Fruit fly (Drosophila melanogaster): ENCODE measurements around the gene CG15892.

Gene CG15892

DNA sequence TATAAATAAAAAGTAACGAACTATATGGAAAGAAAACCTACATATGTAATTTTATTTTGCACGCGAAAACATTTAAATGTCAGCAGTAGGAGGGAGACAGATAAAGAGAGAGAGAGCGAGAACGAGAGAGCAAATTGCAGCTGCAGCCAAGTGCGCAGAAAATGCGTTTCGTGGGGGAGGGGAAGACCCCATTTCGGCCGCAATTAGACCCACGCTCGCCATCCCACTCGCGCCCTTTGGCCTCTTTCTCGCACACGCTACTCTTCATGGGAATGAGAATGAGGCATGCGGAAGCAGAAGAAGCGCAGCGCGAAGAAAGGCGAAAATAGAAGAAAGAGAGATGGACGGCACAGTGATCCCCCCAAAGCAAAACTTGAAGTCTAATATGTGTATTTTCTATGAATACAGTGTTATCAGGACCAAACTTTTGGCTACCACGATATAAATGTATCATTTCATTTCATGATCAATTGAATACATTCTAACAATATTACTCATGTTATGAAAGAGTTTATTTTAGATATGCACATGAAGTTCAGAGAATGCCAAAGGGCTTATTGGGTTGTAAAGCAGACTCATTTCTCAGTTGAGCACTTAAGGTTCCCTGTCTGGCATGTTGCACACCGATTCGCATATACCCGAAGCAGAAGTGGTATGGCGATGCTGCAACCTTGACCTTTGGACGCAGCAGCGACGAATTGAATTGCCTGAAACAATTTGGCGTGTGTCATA is 39.0 kb upstream of the CG15892 start (continued):
- TF ChIP-seq CG2712 (tag; optimal IDR thresholded peaks at IDR 0.05): peak; percentile 1
- 0 out of 3 replicates have a peak, but pooled peaks have one; percentile 16 for TF ChIP-seq dysf (GFP tag; IDR thresholded peaks at IDR 0.05)
- TF ChIP-seq Sox102F (GFP tag; optimal IDR thresholded peaks at IDR 0.05): peak; percentile 22
- TF ChIP-seq lab (GFP tag; optimal IDR thresholded peaks at IDR 0.05): peak; percentile 7

DNA sequence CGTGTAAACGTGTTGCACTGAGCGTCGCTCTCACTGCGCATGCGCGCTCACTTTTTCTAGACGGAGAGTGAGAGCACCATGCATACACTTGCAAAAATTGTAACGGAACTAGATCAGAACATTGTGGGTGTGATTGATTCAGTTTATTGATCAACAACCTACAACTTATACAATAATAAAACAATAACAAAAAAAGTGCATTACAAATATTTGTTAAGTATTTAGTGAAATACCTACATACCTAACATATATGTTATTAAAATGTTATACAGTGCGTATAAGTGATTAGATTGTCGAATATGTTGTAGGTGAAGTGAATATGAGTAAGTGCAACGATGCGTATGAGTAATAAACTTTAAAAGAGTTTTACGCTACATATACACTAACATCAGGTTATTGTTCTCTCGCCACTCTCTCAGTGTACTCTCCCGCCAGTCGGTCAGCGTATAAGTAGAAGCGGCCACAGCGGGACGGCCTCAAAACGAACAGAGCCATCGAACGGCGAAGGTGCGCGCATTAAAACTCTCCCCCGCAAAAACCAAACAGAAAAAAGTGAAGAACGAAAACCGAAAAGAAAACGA is 36.3 kb upstream of the CG15892 start, which contains the start of gene CG42240:
Gene CG42240, plus strand, starts transcription at position 474 of the 581 bp plus-strand sequence.
- TF ChIP-seq Dll (GFP tag; IDR thresholded peaks at IDR 0.05; ENCODE audit: partially characterized antibody) (no peak), nerfin-1 (tag; optimal IDR thresholded peaks at IDR 0.05) (peak; percentile 89), CG11723 (GFP tag; optimal IDR thresholded peaks at IDR 0.05) (peak; percentile 88), insv (GFP tag; optimal IDR thresholded peaks at IDR 0.05) (peak in 1 of 2 experiments; percentile 64), CG11398 (GFP tag; optimal IDR thresholded peaks at IDR 0.05) (peak; percentile 54), HLH54F (GFP tag; optimal IDR thresholded peaks at IDR 0.05) (peak; percentile 72), CG4617 (GFP tag; optimal IDR thresholded peaks at IDR 0.05; ENCODE audit: borderline replicate concordance) (peak; percentile 50), CG3847 (GFP tag; IDR thresholded peaks at IDR 0.05) (peak; percentile 72), CG30020 (tag; optimal IDR thresholded peaks at IDR 0.05) (peak; percentile 71), CrebB (tag; optimal IDR thresholded peaks at IDR 0.05) (peak; percentile 80), hbn (GFP tag; IDR thresholded peaks at IDR 0.05; ENCODE audit: partially characterized antibody) (no peak), phol (tag; optimal IDR thresholded peaks at IDR 0.05) (peak; percentile 95), CG42726 (GFP tag; IDR thresholded peaks at IDR 0.05; ENCODE audit: partially characterized antibody) (no peak), mam (GFP tag; optimal IDR thresholded peaks at IDR 0.05) (peak; percentile 71), sqz (GFP tag; optimal IDR thresholded peaks at IDR 0.05) (peak; percentile 87), ATbp (GFP tag; optimal IDR thresholded peaks at IDR 0.05) (peak; percentile 87), prd (optimal IDR thresholded peaks at IDR 0.05) (no peak), prd (GFP tag; IDR thresholded peaks at IDR 0.05) (peak; percentile 79), CG12071 (GFP tag; optimal IDR thresholded peaks at IDR 0.05) (peak; percentile 78), twi (tag; optimal IDR thresholded peaks at IDR 0.05) (peak; percentile 83), Dip3 (GFP tag; optimal IDR thresholded peaks at IDR 0.05) (peak; percentile 29), CG8281 (tag; optimal IDR thresholded peaks at IDR 0.05) (peak; percentile 76), gro (GFP tag; optimal IDR thresholded peaks at IDR 0.05) (peak; percentile 3), CG11456 (GFP tag; IDR thresholded peaks at IDR 0.05) (0 out of 3 replicates have a peak, but pooled peaks have one; percentile 58), CG4404 (GFP tag; IDR thresholded peaks at IDR 0.05) (peak; percentile 61), MESR4 (GFP tag; optimal IDR thresholded peaks at IDR 0.05) (peak; percentile 21), sima (GFP tag; optimal IDR thresholded peaks at IDR 0.05) (peak; percentile 16), gt (GFP tag; IDR thresholded peaks at IDR 0.05) (0 out of 2 replicates have a peak, but pooled peaks have one; percentile 23), Atf-2 (GFP tag; optimal IDR thresholded peaks at IDR 0.05) (peak; percentile 80), CG14860 (GFP tag; IDR thresholded peaks at IDR 0.05; ENCODE audit: partially characterized antibody) (no peak), bsh (GFP tag; optimal IDR thresholded peaks at IDR 0.05) (peak; percentile 87 to 91), CG34422 (GFP tag; IDR thresholded peaks at IDR 0.05) (peak; percentile 66; the same call in 2 of the 3 replicates), CG13287 (GFP tag; IDR thresholded peaks at IDR 0.05; ENCODE audit: partially characterized antibody) (no peak), her (GFP tag; optimal IDR thresholded peaks at IDR 0.05) (no peak), CG2712 (tag; optimal IDR thresholded peaks at IDR 0.05) (peak; percentile 95), CoRest (tag; optimal IDR thresholded peaks at IDR 0.05) (peak; percentile 95), TFAM (GFP tag; optimal IDR thresholded peaks at IDR 0.05) (peak; percentile 6), fu2 (GFP tag; optimal IDR thresholded peaks at IDR 0.05) (peak; percentile 66), CG17829 (tag; optimal IDR thresholded peaks at IDR 0.05) (peak; percentile 92), seq (GFP tag; IDR thresholded peaks at IDR 0.05) (peak; percentile 84), zen (tag; optimal IDR thresholded peaks at IDR 0.05) (peak; percentile 79), mirr (GFP tag; optimal IDR thresholded peaks at IDR 0.05) (peak; percentile 60), lmd (GFP tag; IDR thresholded peaks at IDR 0.05) (peak; percentile 84)
